Fruit fly (Drosophila melanogaster): Measurements from ENCODE around the gene CG33644.
A peak's percentile ranks its signal among the peaks of the same experiment; 100 is the strongest.

CG33644 gene

dm6 chr2L:13513331-13514261 is 18.3 kb upstream of the CG33644 start (continued):
- TF ChIP-seq bab2 (GFP tag; optimal IDR thresholded peaks at IDR 0.05) (peak; percentile 69), fd96Cb (tag; optimal IDR thresholded peaks at IDR 0.05) (peak; percentile 45), CG1602 (GFP tag; optimal IDR thresholded peaks at IDR 0.05) (peak; percentile 44), CG31224 (GFP tag; IDR thresholded peaks at IDR 0.05) (peak; percentile 50), org-1 (GFP tag; optimal IDR thresholded peaks at IDR 0.05) (peak; percentile 52), dpn (GFP tag; optimal IDR thresholded peaks at IDR 0.05) (peak; percentile 69 to 73), fd102C (GFP tag; optimal IDR thresholded peaks at IDR 0.05) (peak; percentile 26), CG8281 (tag; optimal IDR thresholded peaks at IDR 0.05) (peak; percentile 14), CG7372 (GFP tag; IDR thresholded peaks at IDR 0.05) (peak; percentile 59), B-H1 (GFP tag; IDR thresholded peaks at IDR 0.05) (peak; percentile 42; the same call in 1 of the 3 replicates), CoRest (tag; optimal IDR thresholded peaks at IDR 0.05) (peak; percentile 66), CG2116 (GFP tag; optimal IDR thresholded peaks at IDR 0.05) (no peak), gce (GFP tag; IDR thresholded peaks at IDR 0.05) (no peak; the same call in 2 of the 3 replicates), CG6654 (GFP tag; optimal IDR thresholded peaks at IDR 0.05) (peak; percentile 25), Bteb2 (GFP tag; optimal IDR thresholded peaks at IDR 0.05) (peak; percentile 40), Taf1 (GFP tag; IDR thresholded peaks at IDR 0.05) (0 out of 2 replicates have a peak, but pooled peaks have one; percentile 30), jing (GFP tag; optimal IDR thresholded peaks at IDR 0.05) (no peak), jumu (GFP tag; optimal IDR thresholded peaks at IDR 0.05) (peak; percentile 44), CG12942 (GFP tag; optimal IDR thresholded peaks at IDR 0.05) (no peak), CG4617 (GFP tag; optimal IDR thresholded peaks at IDR 0.05; ENCODE audit: borderline replicate concordance) (no peak), tup (GFP tag; optimal IDR thresholded peaks at IDR 0.05) (no peak), NfI (GFP tag; optimal IDR thresholded peaks at IDR 0.05) (peak; percentile 63), HLHmδ (GFP tag; optimal IDR thresholded peaks at IDR 0.05) (peak; percentile 86), jigr1 (GFP tag; IDR thresholded peaks at IDR 0.05) (no peak), gem (tag; optimal IDR thresholded peaks at IDR 0.05) (peak; percentile 69), ase (GFP tag; IDR thresholded peaks at IDR 0.05) (peak; percentile 72), sob (GFP tag; IDR thresholded peaks at IDR 0.05) (peak; percentile 81), Ets65A (GFP tag) (peak; percentile 96), CHES-1-like (GFP tag; optimal IDR thresholded peaks at IDR 0.05) (peak; percentile 56), Fer3 (tag; optimal IDR thresholded peaks at IDR 0.05) (peak; percentile 36), CG9932 (GFP tag; IDR thresholded peaks at IDR 0.05) (peak; percentile 85), mam (GFP tag; optimal IDR thresholded peaks at IDR 0.05) (peak; percentile 74), btn (GFP tag; optimal IDR thresholded peaks at IDR 0.05) (no peak), row (GFP tag; IDR thresholded peaks at IDR 0.05) (peak; percentile 91), gsb (GFP tag; IDR thresholded peaks at IDR 0.05) (peak; percentile 42), CG13296 (GFP tag; optimal IDR thresholded peaks at IDR 0.05) (peak; percentile 60), CG7928 (GFP tag; optimal IDR thresholded peaks at IDR 0.05) (no peak), Lim3 (GFP tag; IDR thresholded peaks at IDR 0.05) (no peak), Rx (GFP tag; IDR thresholded peaks at IDR 0.05) (peak; percentile 55), Ada2b (GFP tag; IDR thresholded peaks at IDR 0.05) (peak; percentile 69; the same call in 1 of the 2 replicates), CG6254 (GFP tag; optimal IDR thresholded peaks at IDR 0.05) (no peak), Hand (GFP tag; optimal IDR thresholded peaks at IDR 0.05) (no peak), Trl (optimal IDR thresholded peaks at IDR 0.05) (peak; percentile 92 to 100), Trl (GFP tag; optimal IDR thresholded peaks at IDR 0.05) (peak; percentile 76), Dek (tag; optimal IDR thresholded peaks at IDR 0.05) (no peak), CG10267 (tag; optimal IDR thresholded peaks at IDR 0.05) (peak; percentile 18), CG11504 (tag; optimal IDR thresholded peaks at IDR 0.05) (peak; percentile 68), crc (GFP tag; optimal IDR thresholded peaks at IDR 0.05) (peak; percentile 19), CG2889 (GFP tag; IDR thresholded peaks at IDR 0.05) (peak; percentile 57; the same call in 2 of the 3 replicates)

Measured in whole organism, embryonic.